3 fruit fly cellular contexts compared by ENCODE assay signal in genomic region chr3R:19226137-19226873, dm6.
TF ChIP-seq lines count a peak whose summit lies in the region.

TSS of gene vib (minus strand) at chr3R:19226651.

TF ChIP-seq in whole organism, adult, 20 proteins besides CTCF, POLR2A, EP300 and RAD21 (continued from another document):
- TF ChIP-seq CG5204 (GFP tag; optimal IDR thresholded peaks at IDR 0.05; lab: Kevin White, UChicago) = no peak
- peak; percentile 31 for TF ChIP-seq ovo (GFP tag; optimal IDR thresholded peaks at IDR 0.05; lab: Kevin White, UChicago)

TF ChIP-seq in whole organism, embryonic, 481 proteins besides CTCF, POLR2A, EP300 and RAD21 (continued from another document and continues in another):
- TF ChIP-seq CG6654 (GFP tag; optimal IDR thresholded peaks at IDR 0.05; lab: Kevin White, UChicago) (no peak), zfh1 (GFP tag; IDR thresholded peaks at IDR 0.05; lab: Robert Waterston, UW) (peak; percentile 66; the same call in 2 of the 3 replicates), Myb (GFP tag; optimal IDR thresholded peaks at IDR 0.05; lab: Kevin White, UChicago) (peak; percentile 20), tna (GFP tag; IDR thresholded peaks at IDR 0.05; lab: Robert Waterston, UW; ENCODE audit: partially characterized antibody) (peak; percentile 96), CG2875 (GFP tag; optimal IDR thresholded peaks at IDR 0.05; lab: Kevin White, UChicago) (no peak), CG18619 (GFP tag; optimal IDR thresholded peaks at IDR 0.05; lab: Kevin White, UChicago) (peak; percentile 52), Jarid2 (GFP tag; optimal IDR thresholded peaks at IDR 0.05; lab: Kevin White, UChicago) (no peak), CG9215 (GFP tag; IDR thresholded peaks at IDR 0.05; lab: Robert Waterston, UW) (no peak), CG12299 (tag; optimal IDR thresholded peaks at IDR 0.05; lab: Kevin White, UChicago) (no peak), CoRest (tag; optimal IDR thresholded peaks at IDR 0.05; lab: Kevin White, UChicago) (peak; percentile 69), E2f2 (GFP tag; IDR thresholded peaks at IDR 0.05; lab: Robert Waterston, UW) (peak; percentile 76), cg (GFP tag; optimal IDR thresholded peaks at IDR 0.05; lab: Kevin White, UChicago) (peak; percentile 89), hth (optimal IDR thresholded peaks at IDR 0.05; lab: Kevin White, UChicago) (no peak), tup (GFP tag; optimal IDR thresholded peaks at IDR 0.05; lab: Kevin White, UChicago) (peak; percentile 26), bowl (GFP tag; IDR thresholded peaks at IDR 0.05; lab: Robert Waterston, UW) (no peak), CG2202 (tag; optimal IDR thresholded peaks at IDR 0.05; lab: Kevin White, UChicago) (peak; percentile 9), nau (GFP tag; optimal IDR thresholded peaks at IDR 0.05; lab: Kevin White, UChicago) (no peak), klu (GFP tag; IDR thresholded peaks at IDR 0.05; lab: Robert Waterston, UW) (no peak), CG9932 (GFP tag; IDR thresholded peaks at IDR 0.05; lab: Robert Waterston, UW) (peak; percentile 77), Scr (GFP tag; IDR thresholded peaks at IDR 0.05; lab: Robert Waterston, UW; ENCODE audit: partially characterized antibody) (peak; percentile 90), CG4404 (GFP tag; IDR thresholded peaks at IDR 0.05; lab: Robert Waterston, UW) (no peak), CG32532 (GFP tag; IDR thresholded peaks at IDR 0.05; lab: Robert Waterston, UW) (peak; percentile 76), CG3407 (GFP tag; optimal IDR thresholded peaks at IDR 0.05; lab: Kevin White, UChicago) (no peak), CG8388 (GFP tag; optimal IDR thresholded peaks at IDR 0.05; lab: Kevin White, UChicago) (peak; percentile 36), CG1832 (GFP tag; optimal IDR thresholded peaks at IDR 0.05; lab: Kevin White, UChicago) (no peak), Ptx1 (GFP tag; IDR thresholded peaks at IDR 0.05; lab: Robert Waterston, UW) (peak; percentile 25; the same call in 1 of the 2 replicates), CG30020 (tag; optimal IDR thresholded peaks at IDR 0.05; lab: Kevin White, UChicago) (no peak), abd-A (tag; optimal IDR thresholded peaks at IDR 0.05; lab: Kevin White, UChicago) (no peak), onecut (GFP tag; IDR thresholded peaks at IDR 0.05; lab: Robert Waterston, UW) (peak; percentile 72), CG12769 (tag; optimal IDR thresholded peaks at IDR 0.05; lab: Kevin White, UChicago) (no peak), CG8924 (tag; optimal IDR thresholded peaks at IDR 0.05; lab: Kevin White, UChicago) (peak; percentile 60), row (GFP tag; IDR thresholded peaks at IDR 0.05; lab: Robert Waterston, UW) (peak; percentile 84), fd102C (GFP tag; optimal IDR thresholded peaks at IDR 0.05; lab: Kevin White, UChicago) (no peak), Rx (GFP tag; IDR thresholded peaks at IDR 0.05; lab: Robert Waterston, UW) (no peak), sug (tag; optimal IDR thresholded peaks at IDR 0.05; lab: Kevin White, UChicago) (no peak), CG2199 (GFP tag; IDR thresholded peaks at IDR 0.05; lab: Robert Waterston, UW) (0 out of 3 replicates have a peak, but pooled peaks have one; percentile 15), CG10267 (tag; optimal IDR thresholded peaks at IDR 0.05; lab: Kevin White, UChicago) (peak; percentile 75), zen2 (GFP tag; IDR thresholded peaks at IDR 0.05; lab: Robert Waterston, UW; ENCODE audit: partially characterized antibody) (peak; percentile 86), CG1792 (GFP tag; optimal IDR thresholded peaks at IDR 0.05; lab: Kevin White, UChicago) (no peak), usp (GFP tag; optimal IDR thresholded peaks at IDR 0.05; lab: Kevin White, UChicago) (no peak), CG9817 (tag; optimal IDR thresholded peaks at IDR 0.05; lab: Kevin White, UChicago) (peak; percentile 6), psq (GFP tag; optimal IDR thresholded peaks at IDR 0.05; lab: Kevin White, UChicago) (no peak), HLH54F (GFP tag; optimal IDR thresholded peaks at IDR 0.05; lab: Kevin White, UChicago) (peak; percentile 10), Hand (GFP tag; optimal IDR thresholded peaks at IDR 0.05; lab: Kevin White, UChicago) (no peak), kay (GFP tag; optimal IDR thresholded peaks at IDR 0.05; lab: Kevin White, UChicago) (peak; percentile 70), CG11093 (GFP tag; IDR thresholded peaks at IDR 0.05; lab: Robert Waterston, UW) (no peak), wdn (GFP tag; IDR thresholded peaks at IDR 0.05; lab: Robert Waterston, UW) (0 out of 2 replicates have a peak, but pooled peaks have one; percentile 4), zf30C (GFP tag; optimal IDR thresholded peaks at IDR 0.05; lab: Kevin White, UChicago) (no peak), gce (GFP tag; IDR thresholded peaks at IDR 0.05; lab: Robert Waterston, UW) (peak; percentile 68; the same call in 1 of the 3 replicates), CG8281 (tag; optimal IDR thresholded peaks at IDR 0.05; lab: Kevin White, UChicago) (no peak), zen (tag; optimal IDR thresholded peaks at IDR 0.05; lab: Kevin White, UChicago) (peak; percentile 32), caup (GFP tag; optimal IDR thresholded peaks at IDR 0.05; lab: Kevin White, UChicago; ENCODE audit: severe bottlenecking) (peak; percentile 56), CG10321 (GFP tag; IDR thresholded peaks at IDR 0.05; lab: Robert Waterston, UW) (no peak), CG15269 (tag; optimal IDR thresholded peaks at IDR 0.05; lab: Kevin White, UChicago) (peak; percentile 62), Nf-YA (GFP tag; IDR thresholded peaks at IDR 0.05; lab: Robert Waterston, UW) (no peak; the same call in 1 of the 2 replicates), Med (GFP tag; lab: Kevin White, UChicago) (peak; percentile 91), Hr39 (optimal IDR thresholded peaks at IDR 0.05; lab: Kevin White, UChicago) (no peak), mld (GFP tag; IDR thresholded peaks at IDR 0.05; lab: Robert Waterston, UW; ENCODE audit: partially characterized antibody) (peak; percentile 81), CG18011 (GFP tag; optimal IDR thresholded peaks at IDR 0.05; lab: Kevin White, UChicago) (no peak), CG9876 (GFP tag; optimal IDR thresholded peaks at IDR 0.05; lab: Kevin White, UChicago) (no peak), jing (GFP tag; optimal IDR thresholded peaks at IDR 0.05; lab: Kevin White, UChicago) (no peak), CG1603 (tag; optimal IDR thresholded peaks at IDR 0.05; lab: Kevin White, UChicago) (peak; percentile 60), C15 (GFP tag; IDR thresholded peaks at IDR 0.05; lab: Robert Waterston, UW) (no peak), bbx (GFP tag; IDR thresholded peaks at IDR 0.05; lab: Robert Waterston, UW; ENCODE audit: partially characterized antibody) (peak; percentile 97), CG13123 (GFP tag; optimal IDR thresholded peaks at IDR 0.05; lab: Kevin White, UChicago) (no peak)

TF ChIP-seq in whole organism, prepupa, 60 proteins besides CTCF, POLR2A, EP300 and RAD21 (continued from another document):
- TF ChIP-seq Gug (GFP tag; IDR thresholded peaks at IDR 0.05; lab: Robert Waterston, UW) (no peak), CG1621 (tag; optimal IDR thresholded peaks at IDR 0.05; lab: Kevin White, UChicago) (no peak), Eip93F (GFP tag; optimal IDR thresholded peaks at IDR 0.05; lab: Kevin White, UChicago) (no peak), CG6792 (GFP tag; optimal IDR thresholded peaks at IDR 0.05; lab: Kevin White, UChicago) (peak; percentile 13), salr (GFP tag; optimal IDR thresholded peaks at IDR 0.05; lab: Kevin White, UChicago) (no peak), acj6 (GFP tag; optimal IDR thresholded peaks at IDR 0.05; lab: Kevin White, UChicago) (no peak), Eip75B (GFP tag; optimal IDR thresholded peaks at IDR 0.05; lab: Kevin White, UChicago) (no peak), Eip78C (GFP tag; lab: Kevin White, UChicago) (peak; percentile 47), Sox14 (GFP tag; optimal IDR thresholded peaks at IDR 0.05; lab: Kevin White, UChicago) (no peak), CG8632 (GFP tag; optimal IDR thresholded peaks at IDR 0.05; lab: Kevin White, UChicago) (peak; percentile 29), CG6276 (GFP tag; optimal IDR thresholded peaks at IDR 0.05; lab: Kevin White, UChicago) (no peak), topi (GFP tag; optimal IDR thresholded peaks at IDR 0.05; lab: Kevin White, UChicago) (peak; percentile 16), CG11762 (GFP tag; optimal IDR thresholded peaks at IDR 0.05; lab: Kevin White, UChicago; ENCODE audit: insufficient read depth) (no peak), Hr39 (GFP tag; optimal IDR thresholded peaks at IDR 0.05; lab: Kevin White, UChicago) (no peak), CG6854 (GFP tag; optimal IDR thresholded peaks at IDR 0.05; lab: Kevin White, UChicago) (no peak), spab (GFP tag; optimal IDR thresholded peaks at IDR 0.05; lab: Kevin White, UChicago) (no peak), Sox102F (GFP tag; optimal IDR thresholded peaks at IDR 0.05; lab: Kevin White, UChicago) (peak; percentile 3), Blimp-1 (GFP tag; optimal IDR thresholded peaks at IDR 0.05; lab: Kevin White, UChicago) (no peak), CG10631 (GFP tag; optimal IDR thresholded peaks at IDR 0.05; lab: Kevin White, UChicago) (no peak), CG32006 (GFP tag; optimal IDR thresholded peaks at IDR 0.05; lab: Kevin White, UChicago) (no peak), pdm3 (GFP tag; optimal IDR thresholded peaks at IDR 0.05; lab: Kevin White, UChicago) (peak; percentile 6), lz (GFP tag; optimal IDR thresholded peaks at IDR 0.05; lab: Kevin White, UChicago) (no peak), vri (GFP tag; optimal IDR thresholded peaks at IDR 0.05; lab: Kevin White, UChicago) (peak; percentile 34), net (GFP tag; optimal IDR thresholded peaks at IDR 0.05; lab: Kevin White, UChicago) (peak; percentile 38), CG8119 (GFP tag; IDR thresholded peaks at IDR 0.05; lab: Robert Waterston, UW) (peak; percentile 55; the same call in 1 of the 3 replicates), CG11294 (GFP tag; IDR thresholded peaks at IDR 0.05; lab: Robert Waterston, UW) (no peak), fd59A (GFP tag; optimal IDR thresholded peaks at IDR 0.05; lab: Kevin White, UChicago) (no peak), CG34406 (GFP tag; optimal IDR thresholded peaks at IDR 0.05; lab: Kevin White, UChicago) (peak; percentile 35), CG11902 (GFP tag; optimal IDR thresholded peaks at IDR 0.05; lab: Kevin White, UChicago) (no peak), fkh (GFP tag; optimal IDR thresholded peaks at IDR 0.05; lab: Kevin White, UChicago) (no peak), CG3032 (tag; optimal IDR thresholded peaks at IDR 0.05; lab: Kevin White, UChicago) (peak; percentile 51), CG16779 (tag; optimal IDR thresholded peaks at IDR 0.05; lab: Kevin White, UChicago) (no peak), CG15336 (GFP tag; IDR thresholded peaks at IDR 0.05; lab: Robert Waterston, UW) (peak; percentile 75), CG10669 (GFP tag; optimal IDR thresholded peaks at IDR 0.05; lab: Kevin White, UChicago) (no peak), eg (GFP tag; IDR thresholded peaks at IDR 0.05; lab: Robert Waterston, UW) (peak; percentile 64), Smox (GFP tag; optimal IDR thresholded peaks at IDR 0.05; lab: Kevin White, UChicago) (no peak), Hr38 (GFP tag; optimal IDR thresholded peaks at IDR 0.05; lab: Kevin White, UChicago) (no peak), dac (GFP tag; optimal IDR thresholded peaks at IDR 0.05; lab: Kevin White, UChicago) (no peak), CG31627 (GFP tag; optimal IDR thresholded peaks at IDR 0.05; lab: Kevin White, UChicago) (no peak), OdsH (GFP tag; optimal IDR thresholded peaks at IDR 0.05; lab: Kevin White, UChicago) (no peak)
